Worm (Caenorhabditis elegans): ENCODE data around the gene ZK666.15.

- TF ChIP-seq tab-1 (GFP tag; IDR thresholded peaks at IDR 0.05), result no peak
- no peak for TF ChIP-seq flt-1 (GFP tag; IDR thresholded peaks at IDR 0.05)
- TF ChIP-seq ref-1 (GFP tag; conservative IDR thresholded peaks at IDR 0.05), result no peak
- no peak for TF ChIP-seq ztf-23 (GFP tag; IDR thresholded peaks at IDR 0.05)
- TF ChIP-seq med-1 (GFP tag; optimal IDR thresholded peaks at IDR 0.05; ENCODE audit: insufficient read depth), result no peak
Measured at ce11 chrII:10446814-10447213, 40.0 kb upstream of the ZK666.15 start.

Measured in whole organism, midembryonic.